Fruit fly (Drosophila melanogaster): Measurements from ENCODE around the gene CG31446.

Gene CG31446

DNA sequence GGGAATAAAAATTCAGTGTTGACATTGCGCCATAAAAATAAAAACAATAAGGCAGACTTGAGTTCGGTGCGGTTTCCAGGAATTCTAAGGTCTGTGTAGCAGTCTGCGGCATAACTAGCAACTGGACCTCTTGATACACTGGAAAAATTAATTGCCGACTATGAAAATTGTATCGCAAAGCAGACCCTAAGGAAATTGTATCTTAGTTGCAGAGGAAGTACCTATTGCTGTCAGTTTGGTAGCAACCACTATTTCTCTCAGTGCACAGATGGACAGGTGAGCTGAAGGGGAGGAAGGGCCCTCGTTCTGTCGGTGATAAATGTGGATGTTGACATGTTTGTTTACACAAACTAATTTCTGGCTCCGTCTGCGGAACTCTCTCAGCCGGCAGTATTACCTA is 48.2 kb upstream of the CG31446 start (continued):
- 0 out of 2 replicates have a peak, but pooled peaks have one; percentile 3 for TF ChIP-seq ap (GFP tag; IDR thresholded peaks at IDR 0.05)
- TF ChIP-seq Dp (GFP tag; optimal IDR thresholded peaks at IDR 0.05): no peak
- TF ChIP-seq Med (GFP tag): peak; percentile 21
- no peak for TF ChIP-seq CG12236 (GFP tag; optimal IDR thresholded peaks at IDR 0.05)
- TF ChIP-seq Hmx (GFP tag; optimal IDR thresholded peaks at IDR 0.05): no peak
- no peak for TF ChIP-seq CG14667 (GFP tag; IDR thresholded peaks at IDR 0.05)
- no peak for TF ChIP-seq ab (GFP tag; optimal IDR thresholded peaks at IDR 0.05)
- TF ChIP-seq scrt (GFP tag; optimal IDR thresholded peaks at IDR 0.05): no peak
- peak; percentile 35; the same call in 1 of the 2 replicates for TF ChIP-seq CG32772 (GFP tag; IDR thresholded peaks at IDR 0.05)
- no peak for TF ChIP-seq az2 (GFP tag; optimal IDR thresholded peaks at IDR 0.05)
- TF ChIP-seq Ssrp (tag; optimal IDR thresholded peaks at IDR 0.05): peak; percentile 3
- TF ChIP-seq ttk (GFP tag; IDR thresholded peaks at IDR 0.05): peak; percentile 18; the same call in 1 of the 2 replicates
- no peak for TF ChIP-seq rib (GFP tag; IDR thresholded peaks at IDR 0.05)
- no peak for TF ChIP-seq Bteb2 (GFP tag; optimal IDR thresholded peaks at IDR 0.05)
- TF ChIP-seq Drgx (GFP tag; IDR thresholded peaks at IDR 0.05): peak; percentile 33; the same call in 1 of the 2 replicates
- no peak for TF ChIP-seq Max (GFP tag; optimal IDR thresholded peaks at IDR 0.05)
- peak in 1 of 2 experiments; percentile 71 for TF ChIP-seq eve (GFP tag; optimal IDR thresholded peaks at IDR 0.05)
- TF ChIP-seq Oaz (GFP tag; IDR thresholded peaks at IDR 0.05): no peak
- TF ChIP-seq CG18599 (GFP tag; optimal IDR thresholded peaks at IDR 0.05): no peak
- TF ChIP-seq schlank (tag; optimal IDR thresholded peaks at IDR 0.05): no peak
- TF ChIP-seq CG7556 (GFP tag; optimal IDR thresholded peaks at IDR 0.05): peak; percentile 9
- TF ChIP-seq CG11723 (GFP tag; optimal IDR thresholded peaks at IDR 0.05): no peak
- TF ChIP-seq CG16863 (GFP tag; optimal IDR thresholded peaks at IDR 0.05): peak; percentile 13
- no peak for TF ChIP-seq en (GFP tag; optimal IDR thresholded peaks at IDR 0.05)
- TF ChIP-seq repo (GFP tag; optimal IDR thresholded peaks at IDR 0.05): no peak
- TF ChIP-seq Sox100B (GFP tag; optimal IDR thresholded peaks at IDR 0.05): no peak
- TF ChIP-seq Oli (tag; optimal IDR thresholded peaks at IDR 0.05): peak; percentile 18
- no peak for TF ChIP-seq CG14014 (GFP tag; IDR thresholded peaks at IDR 0.05)
- no peak for TF ChIP-seq CG31224 (GFP tag; IDR thresholded peaks at IDR 0.05)
- peak; percentile 73 for TF ChIP-seq CG8290 (GFP tag; optimal IDR thresholded peaks at IDR 0.05)
- no peak for TF ChIP-seq CG8290 (tag; optimal IDR thresholded peaks at IDR 0.05)
- no peak for TF ChIP-seq Doc3 (GFP tag; IDR thresholded peaks at IDR 0.05; ENCODE audit: partially characterized antibody)
- TF ChIP-seq bab2 (GFP tag; optimal IDR thresholded peaks at IDR 0.05): peak; percentile 68
- peak; percentile 44 for TF ChIP-seq slp2 (GFP tag; optimal IDR thresholded peaks at IDR 0.05)
- peak; percentile 81 for TF ChIP-seq Antp (GFP tag; optimal IDR thresholded peaks at IDR 0.05)
- no peak for TF ChIP-seq CG15514 (GFP tag; optimal IDR thresholded peaks at IDR 0.05)
- peak; percentile 3 to 28 for TF ChIP-seq bsh (GFP tag; optimal IDR thresholded peaks at IDR 0.05)
- no peak for TF ChIP-seq Trl (optimal IDR thresholded peaks at IDR 0.05)
- TF ChIP-seq Trl (GFP tag; optimal IDR thresholded peaks at IDR 0.05): peak; percentile 68
- no peak for TF ChIP-seq Dip3 (GFP tag; optimal IDR thresholded peaks at IDR 0.05)
- TF ChIP-seq CG1529 (GFP tag; optimal IDR thresholded peaks at IDR 0.05): no peak
- no peak for TF ChIP-seq CG9876 (GFP tag; optimal IDR thresholded peaks at IDR 0.05)
- no peak for TF ChIP-seq mirr (GFP tag; optimal IDR thresholded peaks at IDR 0.05)
- TF ChIP-seq Dip2 (GFP tag; IDR thresholded peaks at IDR 0.05): no peak
- TF ChIP-seq Chrac-16 (GFP tag; optimal IDR thresholded peaks at IDR 0.05): no peak
- peak; percentile 14 for TF ChIP-seq chn (GFP tag; optimal IDR thresholded peaks at IDR 0.05)
- TF ChIP-seq wek (GFP tag; optimal IDR thresholded peaks at IDR 0.05): no peak
- no peak for TF ChIP-seq lbe (GFP tag; optimal IDR thresholded peaks at IDR 0.05)
- peak; percentile 47; the same call in 1 of the 2 replicates for TF ChIP-seq ranshi (GFP tag; IDR thresholded peaks at IDR 0.05)
- TF ChIP-seq Lim3 (GFP tag; IDR thresholded peaks at IDR 0.05): no peak
- no peak for TF ChIP-seq run (tag; optimal IDR thresholded peaks at IDR 0.05)
- TF ChIP-seq CG4730 (GFP tag; IDR thresholded peaks at IDR 0.05): no peak
- no peak for TF ChIP-seq CG6254 (GFP tag; optimal IDR thresholded peaks at IDR 0.05)

Measured in whole organism, embryonic.